Fruit fly (Drosophila melanogaster): Measurements from ENCODE around the gene sls.

- TF ChIP-seq psq (optimal IDR thresholded peaks at IDR 0.05) = no peak
- no peak for TF ChIP-seq EcR (GFP tag; optimal IDR thresholded peaks at IDR 0.05)
- no peak for TF ChIP-seq CG8478 (optimal IDR thresholded peaks at IDR 0.05)
These were observed 93.6 kb downstream of the sls start, which contains the start of gene Grl62a for dm6 chr3L:2021858-2022257.
